Worm (Caenorhabditis elegans) whole organism, late embryonic: ENCODE data around the gene C29E4.12.

Experiments
- C38D4.7 ChIP-seq: fragments of 200-800 bp; sonication (Bioruptor generic); optimal IDR thresholded peaks from 2 replicates; lab custom pipeline; 2018; ENCODE audit warnings: mild to moderate bottlenecking, missing genetic modification characterization, moderate library complexity, missing compliant biosample characterization
- F13H6.1 ChIP-seq: sonication (generic microtip); optimal IDR thresholded peaks from 2 replicates; lab custom pipeline; 2016; ENCODE audit warnings: missing genetic modification characterization, missing compliant biosample characterization
- T23F11.4 ChIP-seq: fragments of 200-800 bp; sonication (Bioruptor generic); optimal IDR thresholded peaks from 2 replicates; lab custom pipeline; 2018; ENCODE audit warnings: mild to moderate bottlenecking, missing genetic modification characterization, missing compliant biosample characterization
- ahr-1 ChIP-seq: sonication (generic microtip); optimal IDR thresholded peaks from 2 replicates; lab custom pipeline; 2016; ENCODE audit warnings: missing genetic modification characterization, missing compliant biosample characterization
- ceh-19 ChIP-seq: fragments of 200-800 bp; sonication (Bioruptor generic); optimal IDR thresholded peaks from 2 replicates; lab custom pipeline; 2018; ENCODE audit warnings: mild to moderate bottlenecking, missing genetic modification characterization, missing compliant biosample characterization
- ceh-2 ChIP-seq: sonication (generic microtip); optimal IDR thresholded peaks from 2 replicates; lab custom pipeline; 2016; ENCODE audit warnings: missing genotype, missing genetic modification characterization, missing compliant biosample characterization
- ceh-24 ChIP-seq: sonication (generic microtip); optimal IDR thresholded peaks from 2 replicates; lab custom pipeline; 2016; ENCODE audit warnings: mild to moderate bottlenecking, missing genetic modification characterization, missing compliant biosample characterization
- ceh-30 ChIP-seq: fragments of 150-350 bp; optimal IDR thresholded peaks from 2 replicates; lab custom pipeline; 2014; ENCODE audit warnings: missing biosample characterization, missing genetic modification characterization
- ceh-31 ChIP-seq: sonication (generic microtip); optimal IDR thresholded peaks from 2 replicates; lab custom pipeline; 2016; ENCODE audit warnings: missing genetic modification characterization, missing compliant biosample characterization
- ceh-34 ChIP-seq: sonication (generic microtip); optimal IDR thresholded peaks from 2 replicates; lab custom pipeline; 2016; ENCODE audit warnings: mild to moderate bottlenecking, missing genetic modification characterization, missing compliant biosample characterization
- ceh-45 ChIP-seq: fragments of 200-800 bp; sonication (Bioruptor generic); IDR thresholded peaks from 2 replicates; pipeline ENCODE4 v1.3.6; 2022; ENCODE audit warnings: missing genetic modification reagents, missing genetic modification characterization, missing compliant biosample characterization
- ceh-48 ChIP-seq: sonication (generic microtip); optimal IDR thresholded peaks from 2 replicates; lab custom pipeline; 2016; ENCODE audit warnings: missing genetic modification characterization, inconsistent platforms, missing compliant biosample characterization
- ceh-9 ChIP-seq: sonication (generic microtip); optimal IDR thresholded peaks from 2 replicates; lab custom pipeline; 2016; ENCODE audit warnings: mild to moderate bottlenecking, missing genetic modification characterization, inconsistent platforms, missing compliant biosample characterization
- dmd-4 ChIP-seq: sonication (generic microtip); optimal IDR thresholded peaks from 2 replicates; lab custom pipeline; 2016; ENCODE audit warnings: borderline replicate concordance, missing genetic modification characterization, missing compliant biosample characterization
- dve-1 ChIP-seq: sonication (generic microtip); optimal IDR thresholded peaks from 2 replicates; lab custom pipeline; 2017; ENCODE audit warnings: antibody characterized with exemption, mild to moderate bottlenecking, missing genetic modification characterization, missing compliant biosample characterization
- elt-2 ChIP-seq: sonication (generic microtip); optimal IDR thresholded peaks from 2 replicates; lab custom pipeline; 2016; ENCODE audit warnings: missing genetic modification reagents, missing genetic modification characterization, missing compliant biosample characterization
- elt-4 ChIP-seq: sonication (generic microtip); optimal IDR thresholded peaks from 2 replicates; lab custom pipeline; 2016; ENCODE audit warnings: missing genetic modification characterization, missing compliant biosample characterization
- ets-4 ChIP-seq: sonication (generic microtip); optimal IDR thresholded peaks from 2 replicates; lab custom pipeline; 2016; ENCODE audit warnings: missing genetic modification characterization, missing compliant biosample characterization
- hlh-15 ChIP-seq: sonication (generic microtip); optimal IDR thresholded peaks from 2 replicates; lab custom pipeline; 2016; ENCODE audit warnings: missing genetic modification characterization, missing compliant biosample characterization
- hlh-30 ChIP-seq: sonication (generic microtip); optimal IDR thresholded peaks from 2 replicates; lab custom pipeline; 2017; ENCODE audit warnings: antibody characterized with exemption, missing genetic modification characterization, missing compliant biosample characterization; ENCODE audit not compliant: insufficient read depth
- hlh-8 ChIP-seq: sonication (generic microtip); optimal IDR thresholded peaks from 2 replicates; lab custom pipeline; 2016; ENCODE audit warnings: missing genotype, missing genetic modification characterization, missing compliant biosample characterization
- lim-6 ChIP-seq: sonication (generic microtip); optimal IDR thresholded peaks from 2 replicates; lab custom pipeline; 2016; ENCODE audit warnings: missing genetic modification characterization, missing compliant biosample characterization
- madf-2 ChIP-seq: sonication (generic microtip); optimal IDR thresholded peaks from 2 replicates; lab custom pipeline; 2017; ENCODE audit warnings: missing genetic modification characterization, missing compliant biosample characterization
- mec-3 ChIP-seq: sonication (generic microtip); optimal IDR thresholded peaks from 2 replicates; lab custom pipeline; 2016; ENCODE audit warnings: borderline replicate concordance, missing genetic modification characterization, missing compliant biosample characterization
- nhr-11 ChIP-seq: fragments of 150-350 bp; optimal IDR thresholded peaks from 2 replicates; lab custom pipeline; 2014; ENCODE audit warnings: missing biosample characterization, missing genetic modification characterization
- nhr-232 ChIP-seq: sonication (generic microtip); optimal IDR thresholded peaks from 2 replicates; lab custom pipeline; 2016; ENCODE audit warnings: missing genetic modification characterization, missing compliant biosample characterization
- npax-4 ChIP-seq: sonication (generic microtip); optimal IDR thresholded peaks from 2 replicates; lab custom pipeline; 2016; ENCODE audit warnings: missing genetic modification characterization, missing compliant biosample characterization
- odd-2 ChIP-seq: sonication (generic microtip); optimal IDR thresholded peaks from 2 replicates; lab custom pipeline; 2017; ENCODE audit warnings: antibody characterized with exemption, mild to moderate bottlenecking, missing genetic modification characterization, missing compliant biosample characterization
- pag-3 ChIP-seq: sonication (generic microtip); optimal IDR thresholded peaks from 2 replicates; lab custom pipeline; 2016; ENCODE audit warnings: missing compliant biosample characterization, missing genetic modification characterization, borderline replicate concordance
- ref-2 ChIP-seq: sonication (generic microtip); optimal IDR thresholded peaks from 2 replicates; lab custom pipeline; 2016; ENCODE audit warnings: missing genetic modification characterization, missing compliant biosample characterization
- sox-4 ChIP-seq: sonication (generic microtip); optimal IDR thresholded peaks from 2 replicates; lab custom pipeline; 2017; ENCODE audit warnings: mild to moderate bottlenecking, missing genetic modification characterization, inconsistent platforms, missing compliant biosample characterization
- syd-9 ChIP-seq: sonication (generic microtip); optimal IDR thresholded peaks from 2 replicates; lab custom pipeline; 2016; ENCODE audit warnings: mild to moderate bottlenecking, missing genetic modification characterization, moderate library complexity, missing compliant biosample characterization
- tbx-2 ChIP-seq: sonication (generic microtip); optimal IDR thresholded peaks from 2 replicates; lab custom pipeline; 2016; ENCODE audit warnings: missing genetic modification characterization, missing compliant biosample characterization
- tbx-7 ChIP-seq: sonication (generic microtip); optimal IDR thresholded peaks from 2 replicates; lab custom pipeline; 2016; ENCODE audit warnings: missing genotype, missing genetic modification characterization, missing compliant biosample characterization
- ttx-3 ChIP-seq: sonication (generic microtip); optimal IDR thresholded peaks from 2 replicates; lab custom pipeline; 2016; ENCODE audit warnings: missing genetic modification reagents, missing genetic modification characterization, missing compliant biosample characterization
- unc-3 ChIP-seq, 2 experiments: fragments of 200-800 bp in 1 of 2; sonication (Bioruptor generic) in 1 of 2; sonication (generic microtip) in 1 of 2; conservative IDR thresholded peaks in 1 of 2; optimal IDR thresholded peaks in 1 of 2; 2 replicates each; pipeline versions ENCODE4 v1.3.6 to Lab custom; 2016 to 2022; ENCODE audit warnings: missing compliant biosample characterization in 2 of 2, missing genetic modification characterization in 2 of 2, missing genetic modification reagents in 1 of 2
- unc-42 ChIP-seq: sonication (generic microtip); optimal IDR thresholded peaks from 2 replicates; lab custom pipeline; 2016; ENCODE audit warnings: missing genotype, missing genetic modification characterization, missing compliant biosample characterization
- unc-86 ChIP-seq: sonication (generic microtip); optimal IDR thresholded peaks from 2 replicates; lab custom pipeline; 2016; ENCODE audit warnings: missing genetic modification characterization, missing compliant biosample characterization

The C29E4.12 gene

ce11 chrIII:7911621-7912020, 29.3 kb upstream of the C29E4.12 start, which contains the start of gene ZK688.7:
Gene ZK688.7 (minus strand): TSS chrIII:7911634.
- no peak for TF ChIP-seq dve-1
- TF ChIP-seq tbx-2 = no peak
- TF ChIP-seq hlh-30 (tag; lab: Kevin White, UChicago) = peak; percentile 81
- no peak for TF ChIP-seq hlh-15 (tag; lab: Kevin White, UChicago)
- no peak for TF ChIP-seq nhr-232 (tag; lab: Kevin White, UChicago)

- TF ChIP-seq ceh-19 (GFP tag; lab: Kevin White, UChicago) (no peak), mec-3 (tag; lab: Kevin White, UChicago) (no peak), ceh-9 (tag; lab: Kevin White, UChicago) (no peak), tbx-7 (tag; lab: Kevin White, UChicago) (no peak), ceh-24 (tag; lab: Kevin White, UChicago) (no peak), odd-2 (no peak), C38D4.7 (GFP tag; lab: Kevin White, UChicago) (no peak), madf-2 (tag; lab: Kevin White, UChicago) (no peak), hlh-15 (tag; lab: Kevin White, UChicago) (no peak), nhr-232 (tag; lab: Kevin White, UChicago) (no peak), npax-4 (no peak), ref-2 (no peak), ttx-3 (tag; lab: Kevin White, UChicago) (no peak), ceh-31 (tag; lab: Kevin White, UChicago) (no peak), pag-3 (tag; lab: Kevin White, UChicago) (no peak), F13H6.1 (no peak), ets-4 (tag; lab: Kevin White, UChicago) (no peak), ceh-34 (no peak), syd-9 (tag; lab: Kevin White, UChicago) (no peak)
These were observed 27.5 kb upstream of the C29E4.12 start, which contains the start of gene ZK688.12 for ce11 chrIII:7913488-7913887. Gene ZK688.12 (minus strand): TSS chrIII:7913588.

ce11 chrIII:7917667-7918066, 23.3 kb upstream of the C29E4.12 start, which contains the start of gene gly-3:
Gene gly-3 (minus strand): TSS chrIII:7917767.
- TF ChIP-seq dmd-4 (tag; lab: Kevin White, UChicago) = no peak
- TF ChIP-seq nhr-11 (tag; lab: Kevin White, UChicago) = no peak
- no peak for TF ChIP-seq elt-4 (tag; lab: Kevin White, UChicago)
- no peak for TF ChIP-seq tbx-7 (tag; lab: Kevin White, UChicago)
- no peak for TF ChIP-seq sox-4 (tag; lab: Kevin White, UChicago)
- TF ChIP-seq lim-6 (tag; lab: Kevin White, UChicago) = no peak
- no peak for TF ChIP-seq ceh-45 (GFP tag; lab: Robert Waterston, UW)
- TF ChIP-seq elt-2 (tag; lab: Kevin White, UChicago) = no peak
- TF ChIP-seq ceh-2 = no peak
- TF ChIP-seq unc-3 (GFP tag; conservative IDR thresholded peaks at IDR 0.05; lab: Robert Waterston, UW) = no peak
- TF ChIP-seq unc-3 (tag; optimal IDR thresholded peaks at IDR 0.05; lab: Kevin White, UChicago) = no peak
- TF ChIP-seq ahr-1 (tag; lab: Kevin White, UChicago) = no peak
- no peak for TF ChIP-seq unc-86 (tag; lab: Kevin White, UChicago)
- TF ChIP-seq T23F11.4 = no peak
- TF ChIP-seq ceh-31 (tag; lab: Kevin White, UChicago) = no peak
- no peak for TF ChIP-seq hlh-15 (tag; lab: Kevin White, UChicago)
- no peak for TF ChIP-seq hlh-8
- TF ChIP-seq npax-4 = no peak
- TF ChIP-seq unc-42 = no peak
- no peak for TF ChIP-seq ceh-48
- TF ChIP-seq, all 69 proteins: peak for 0

DNA sequence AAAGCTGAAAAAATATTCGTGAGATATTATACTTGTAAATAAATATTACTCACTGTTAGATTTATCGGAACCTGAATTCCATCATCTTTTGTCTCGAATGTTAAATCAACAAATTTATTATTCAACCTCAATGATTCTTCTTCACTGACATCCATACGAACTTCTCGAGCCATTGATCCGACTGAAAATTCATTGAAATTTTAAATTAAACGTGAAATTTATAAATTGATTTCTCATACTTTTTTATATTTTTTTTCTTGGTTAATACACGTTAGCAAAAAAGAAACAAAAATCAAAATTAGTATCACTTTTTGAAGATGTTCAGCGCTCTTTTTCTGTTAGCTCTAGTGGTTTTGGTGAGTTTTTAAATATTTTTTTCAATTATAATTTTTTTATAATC, 21.1 kb upstream of the C29E4.12 start, which contains the start of gene C29E4.14:
Gene C29E4.14 (plus strand): TSS at position 301 of the 400 bp plus-strand sequence.
- TF ChIP-seq syd-9 (tag; lab: Kevin White, UChicago) = no peak
- no peak for TF ChIP-seq npax-4
- TF ChIP-seq ceh-30 = no peak
- no peak for TF ChIP-seq tbx-7 (tag; lab: Kevin White, UChicago)
